Worm (Caenorhabditis elegans) whole organism, young adult: ENCODE data around the gene scl-1.
A peak's percentile ranks its signal among the peaks of the same experiment; 100 is the strongest.

Source experiments
- B0336.3 ChIP-seq: fragments of 200-800 bp; sonication (Bioruptor generic); IDR thresholded peaks from 2 replicates; pipeline ENCODE4 v1.3.6; 2022; ENCODE audit warnings: missing genetic modification characterization, missing compliant biosample characterization
- F22D6.2 ChIP-seq: sonication (generic microtip); optimal IDR thresholded peaks from 2 replicates; lab custom pipeline; 2016; ENCODE audit warnings: mild to moderate bottlenecking, missing genetic modification characterization, missing compliant biosample characterization
- F23B12.7 ChIP-seq: sonication (generic microtip); optimal IDR thresholded peaks from 2 replicates; lab custom pipeline; 2017; ENCODE audit warnings: missing genetic modification characterization, mild to moderate bottlenecking, missing compliant biosample characterization, antibody characterized with exemption, moderate library complexity; ENCODE audit not compliant: insufficient read depth
- F39B2.1 ChIP-seq: fragments of 200-800 bp; sonication (Bioruptor generic); IDR thresholded peaks from 2 replicates; pipeline ENCODE4 v1.3.6; 2022; ENCODE audit warnings: missing genetic modification reagents, missing genetic modification characterization, missing compliant biosample characterization
- F52B5.7 ChIP-seq: sonication (generic microtip); optimal IDR thresholded peaks from 2 replicates; lab custom pipeline; 2016; ENCODE audit warnings: mild to moderate bottlenecking, missing genetic modification characterization, missing compliant biosample characterization
- F55B11.4 ChIP-seq: sonication (generic microtip); optimal IDR thresholded peaks from 2 replicates; lab custom pipeline; 2016; ENCODE audit warnings: missing compliant biosample characterization, missing genetic modification characterization, borderline replicate concordance; ENCODE audit not compliant: insufficient read depth
- F57A8.1 ChIP-seq: fragments of 200-800 bp; sonication (Bioruptor generic); optimal IDR thresholded peaks from 2 replicates; lab custom pipeline; 2018; ENCODE audit warnings: mild to moderate bottlenecking, missing genetic modification characterization, moderate library complexity, missing compliant biosample characterization
- K11D2.4 ChIP-seq: fragments of 200-800 bp; sonication (Bioruptor generic); IDR thresholded peaks from 2 replicates; pipeline ENCODE4 v1.3.6; 2022; ENCODE audit warnings: missing genetic modification reagents, missing genetic modification characterization, missing compliant biosample characterization
- T07F8.4 ChIP-seq: sonication (generic microtip); optimal IDR thresholded peaks from 2 replicates; lab custom pipeline; 2016; ENCODE audit warnings: mild to moderate bottlenecking, missing genetic modification characterization, moderate library complexity, missing compliant biosample characterization
- Y56A3A.18 ChIP-seq: fragments of 200-800 bp; sonication (Bioruptor generic); IDR thresholded peaks from 2 replicates; pipeline ENCODE4 v1.3.6; 2022; ENCODE audit warnings: missing genetic modification reagents, missing genetic modification characterization, missing compliant biosample characterization
- Y79H2A.3 ChIP-seq: fragments of 200-800 bp; sonication (Bioruptor generic); conservative IDR thresholded peaks from 2 replicates; pipeline ENCODE4 v1.3.6; 2022; ENCODE audit warnings: missing genetic modification reagents, missing genetic modification characterization, missing compliant biosample characterization
- akir-1 ChIP-seq: fragments of 200-800 bp; sonication (Bioruptor generic); optimal IDR thresholded peaks from 2 replicates; lab custom pipeline; 2018; ENCODE audit warnings: mild to moderate bottlenecking, missing genetic modification characterization, moderate library complexity, missing compliant biosample characterization
- athp-1 ChIP-seq: sonication (generic microtip); optimal IDR thresholded peaks from 2 replicates; lab custom pipeline; 2017; ENCODE audit warnings: mild to moderate bottlenecking, missing genetic modification characterization, missing compliant biosample characterization
- attf-6 ChIP-seq: fragments of 200-800 bp; sonication (Bioruptor generic); IDR thresholded peaks from 2 replicates; pipeline ENCODE4 v1.3.6; 2022; ENCODE audit warnings: missing genetic modification reagents, missing genetic modification characterization, missing compliant biosample characterization
- cebp-1 ChIP-seq, 2 experiments: fragments of 200-800 bp in 1 of 2; sonication (Bioruptor generic) in 1 of 2; sonication (generic microtip) in 1 of 2; IDR thresholded peaks in 1 of 2; optimal IDR thresholded peaks in 1 of 2; 2 replicates each; pipeline versions ENCODE4 v1.3.6 to Lab custom; 2017 to 2022; ENCODE audit warnings: missing compliant biosample characterization in 2 of 2, missing genetic modification characterization in 2 of 2, mild to moderate bottlenecking in 1 of 2, missing genetic modification reagents in 1 of 2, moderate library complexity in 1 of 2
- cebp-2 ChIP-seq: fragments of 200-800 bp; sonication (Bioruptor generic); IDR thresholded peaks from 2 replicates; pipeline ENCODE4 v1.3.6; 2022; ENCODE audit warnings: missing genetic modification characterization, missing compliant biosample characterization
- ceh-79 ChIP-seq: sonication (generic microtip); optimal IDR thresholded peaks from 2 replicates; lab custom pipeline; 2017; ENCODE audit warnings: mild to moderate bottlenecking, missing genetic modification characterization, missing compliant biosample characterization
- efl-1 ChIP-seq: fragments of 150-350 bp; optimal IDR thresholded peaks from 2 replicates; lab custom pipeline; 2014; ENCODE audit warnings: missing biosample characterization, missing genetic modification reagents, missing genetic modification characterization
- egl-18 ChIP-seq: fragments of 200-800 bp; sonication (Bioruptor generic); IDR thresholded peaks from 2 replicates; pipeline ENCODE4 v1.3.6; 2022; ENCODE audit warnings: missing genetic modification reagents, missing genetic modification characterization, missing compliant biosample characterization
- egrh-3 ChIP-seq: fragments of 200-800 bp; sonication (Bioruptor generic); IDR thresholded peaks from 2 replicates; pipeline ENCODE4 v1.3.6; 2022; ENCODE audit warnings: missing genetic modification reagents, missing genetic modification characterization, missing compliant biosample characterization
- hmg-1.2 ChIP-seq: fragments of 200-800 bp; sonication (Bioruptor generic); IDR thresholded peaks from 2 replicates; pipeline ENCODE4 v1.3.6; 2022; ENCODE audit warnings: missing genetic modification reagents, missing genetic modification characterization, missing compliant biosample characterization
- let-526 ChIP-seq: fragments of 200-800 bp; sonication (Bioruptor generic); IDR thresholded peaks from 2 replicates; pipeline ENCODE4 v1.3.6; 2022; ENCODE audit warnings: missing genetic modification reagents, missing genetic modification characterization, missing compliant biosample characterization
- let-607 ChIP-seq, 2 experiments: fragments of 200-800 bp in 1 of 2; sonication (Bioruptor generic) in 1 of 2; sonication (generic microtip) in 1 of 2; optimal IDR thresholded peaks; 2 replicates each; lab custom pipeline; 2016 to 2018; ENCODE audit warnings: mild to moderate bottlenecking in 2 of 2, missing compliant biosample characterization in 2 of 2, missing genetic modification characterization in 2 of 2, moderate library complexity in 2 of 2, missing genotype in 1 of 2
- lin-35 ChIP-seq, 3 experiments: fragments of 150-350 bp in 2 of 3; sonication (generic microtip) in 1 of 3; optimal IDR thresholded peaks; 2 replicates each; lab custom pipeline; 2014 to 2018; ENCODE audit warnings: missing biosample characterization in 3 of 3, missing genetic modification characterization in 3 of 3, missing genetic modification reagents in 3 of 3
- lsl-1 ChIP-seq: fragments of 200-800 bp; sonication (Bioruptor generic); optimal IDR thresholded peaks from 2 replicates; lab custom pipeline; 2018; ENCODE audit warnings: mild to moderate bottlenecking, missing genetic modification characterization, moderate library complexity, missing compliant biosample characterization
- madf-3 ChIP-seq: fragments of 200-800 bp; sonication (Bioruptor generic); IDR thresholded peaks from 2 replicates; pipeline ENCODE4 v1.3.6; 2022; ENCODE audit warnings: missing genetic modification reagents, missing genetic modification characterization, missing compliant biosample characterization
- mel-28 ChIP-seq: sonication (generic microtip); optimal IDR thresholded peaks from 2 replicates; lab custom pipeline; 2016; ENCODE audit warnings: borderline replicate concordance, mild to moderate bottlenecking, missing genetic modification characterization, missing compliant biosample characterization
- mxl-1 ChIP-seq: sonication (generic microtip); optimal IDR thresholded peaks from 2 replicates; lab custom pipeline; 2016; ENCODE audit warnings: missing genetic modification characterization, missing compliant biosample characterization
- nfyb-1 ChIP-seq: fragments of 200-800 bp; sonication (Bioruptor generic); IDR thresholded peaks from 2 replicates; pipeline ENCODE4 v1.3.6; 2022; ENCODE audit warnings: missing genetic modification reagents, missing genetic modification characterization, missing compliant biosample characterization
- nhr-80 ChIP-seq: sonication (generic microtip); optimal IDR thresholded peaks from 2 replicates; lab custom pipeline; 2016; ENCODE audit warnings: missing genetic modification characterization, missing compliant biosample characterization
- nhr-90 ChIP-seq: sonication (generic microtip); optimal IDR thresholded peaks from 2 replicates; lab custom pipeline; 2016; ENCODE audit warnings: missing genotype, mild to moderate bottlenecking, missing genetic modification characterization, missing compliant biosample characterization
- pha-4 ChIP-seq: fragments of 150-350 bp; sonication (generic microtip); optimal IDR thresholded peaks from 2 replicates; lab custom pipeline; 2014; ENCODE audit warnings: missing biosample characterization, missing genetic modification reagents, missing genetic modification characterization
- snpc-1.1 ChIP-seq: sonication (generic microtip); optimal IDR thresholded peaks from 2 replicates; lab custom pipeline; 2017; ENCODE audit warnings: missing genetic modification characterization, mild to moderate bottlenecking, missing compliant biosample characterization, antibody characterized with exemption, moderate library complexity, missing genotype, missing genetic modification reagents; ENCODE audit not compliant: insufficient read depth
- snpc-4 ChIP-seq, 5 experiments: fragments of 150-350 bp in 1 of 5; sonication (generic microtip) in 4 of 5; optimal IDR thresholded peaks; 2 replicates each; lab custom pipeline; 2014 to 2018; ENCODE audit warnings: missing genetic modification characterization in 5 of 5, missing biosample characterization in 3 of 5, antibody characterized with exemption in 2 of 5, mild to moderate bottlenecking in 2 of 5, missing compliant biosample characterization in 2 of 5, missing genotype in 2 of 5, moderate library complexity in 2 of 5, missing genetic modification reagents in 1 of 5
- sptf-2 ChIP-seq: fragments of 200-800 bp; sonication (Bioruptor generic); optimal IDR thresholded peaks from 2 replicates; lab custom pipeline; 2018; ENCODE audit warnings: mild to moderate bottlenecking, missing genetic modification characterization, missing compliant biosample characterization
- tbp1 ChIP-seq: fragments of 200-800 bp; sonication (Bioruptor generic); optimal IDR thresholded peaks from 2 replicates; lab custom pipeline; 2018; ENCODE audit warnings: mild to moderate bottlenecking, missing genetic modification characterization, missing compliant biosample characterization
- tbx-9 ChIP-seq: sonication (generic microtip); optimal IDR thresholded peaks from 2 replicates; lab custom pipeline; 2016; ENCODE audit warnings: borderline replicate concordance, missing genetic modification characterization, inconsistent platforms, missing compliant biosample characterization
- xnd-1 ChIP-seq: sonication (generic microtip); optimal IDR thresholded peaks from 2 replicates; lab custom pipeline; 2016; ENCODE audit warnings: missing genotype, missing genetic modification reagents, missing genetic modification characterization, missing compliant biosample characterization
- zfh-2 ChIP-seq: fragments of 200-800 bp; sonication (Bioruptor generic); conservative IDR thresholded peaks from 2 replicates; pipeline ENCODE4 v1.3.6; 2022; ENCODE audit warnings: missing genetic modification reagents, missing genetic modification characterization, missing compliant biosample characterization
- ztf-22 ChIP-seq: fragments of 200-800 bp; sonication (Bioruptor generic); optimal IDR thresholded peaks from 2 replicates; lab custom pipeline; 2018; ENCODE audit warnings: mild to moderate bottlenecking, missing genetic modification characterization, moderate library complexity, missing compliant biosample characterization
- ztf-25 ChIP-seq: fragments of 200-800 bp; sonication (Bioruptor generic); IDR thresholded peaks from 2 replicates; pipeline ENCODE4 v1.3.6; 2022; ENCODE audit warnings: missing genetic modification reagents, missing genetic modification characterization, missing compliant biosample characterization
- ztf-26 ChIP-seq: sonication (generic microtip); optimal IDR thresholded peaks from 2 replicates; lab custom pipeline; 2017; ENCODE audit warnings: missing genetic modification characterization, missing compliant biosample characterization

Gene scl-1

DNA sequence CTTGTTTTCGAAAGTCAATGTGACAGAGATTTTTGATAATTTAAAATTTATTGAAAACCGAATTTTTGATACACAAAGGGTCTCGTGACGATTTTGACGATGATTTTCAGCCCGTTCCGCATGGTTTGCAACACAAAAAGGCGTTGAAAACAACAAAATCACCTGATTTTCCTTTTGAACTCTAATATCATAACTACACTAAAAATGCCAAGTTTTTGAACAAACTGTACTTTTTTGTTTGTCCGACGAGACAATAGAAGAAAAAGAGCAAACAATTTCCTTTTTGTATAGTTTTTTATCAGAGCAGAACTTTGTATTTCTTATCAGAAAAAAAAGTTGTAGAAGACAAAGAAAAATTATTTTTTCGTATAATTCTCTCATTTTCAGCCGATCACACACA lies 24.0 kb upstream of the scl-1 start:
- TF ChIP-seq nfyb-1 (GFP tag; lab: Robert Waterston, UW): no peak
- TF ChIP-seq sptf-2: no peak
- no peak for TF ChIP-seq pha-4 (tag; lab: Kevin White, UChicago)
- TF ChIP-seq xnd-1: no peak
- TF ChIP-seq mxl-1 (tag; lab: Kevin White, UChicago): no peak
- TF ChIP-seq nhr-80: peak; percentile 29
- no peak for TF ChIP-seq egrh-3 (GFP tag; lab: Robert Waterston, UW)
- TF ChIP-seq cebp-1 (GFP tag; IDR thresholded peaks at IDR 0.05; lab: Robert Waterston, UW): no peak
- peak; percentile 4 for TF ChIP-seq cebp-1 (tag; optimal IDR thresholded peaks at IDR 0.05; lab: Kevin White, UChicago)
- no peak for TF ChIP-seq madf-3 (GFP tag; lab: Robert Waterston, UW)
- TF ChIP-seq K11D2.4 (GFP tag; lab: Robert Waterston, UW): no peak
- TF ChIP-seq ceh-79 (tag; lab: Kevin White, UChicago): no peak
- no peak for TF ChIP-seq T07F8.4
- TF ChIP-seq let-526 (GFP tag; lab: Robert Waterston, UW): no peak
- TF ChIP-seq hmg-1.2 (GFP tag; lab: Robert Waterston, UW): no peak
- TF ChIP-seq, all 124 proteins: peak for 2

DNA sequence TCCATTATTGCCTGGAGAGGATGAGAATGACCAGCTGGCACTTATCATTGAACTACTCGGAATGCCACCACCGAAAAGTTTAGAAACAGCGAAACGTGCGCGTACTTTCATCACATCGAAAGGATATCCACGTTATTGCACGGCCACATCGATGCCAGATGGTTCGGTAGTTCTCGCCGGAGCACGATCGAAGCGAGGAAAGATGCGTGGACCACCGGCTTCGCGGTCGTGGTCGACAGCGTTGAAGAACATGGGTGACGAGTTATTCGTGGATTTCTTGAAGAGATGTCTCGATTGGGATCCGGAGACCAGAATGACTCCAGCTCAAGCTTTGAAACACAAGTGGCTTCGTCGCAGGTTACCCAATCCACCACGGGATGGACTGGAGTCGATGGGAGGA lies 22.6 kb upstream of the scl-1 start:
- TF ChIP-seq Y56A3A.18 (no peak), let-607 (tag; optimal IDR thresholded peaks at IDR 0.05; lab: Kevin White, UChicago) (no peak), F57A8.1 (GFP tag; lab: Kevin White, UChicago) (no peak), madf-3 (GFP tag; lab: Robert Waterston, UW) (0 out of 2 replicates have a peak, but pooled peaks have one; percentile 30), cebp-2 (GFP tag; lab: Robert Waterston, UW) (0 out of 2 replicates have a peak, but pooled peaks have one; percentile 86), F52B5.7 (tag; lab: Kevin White, UChicago) (peak; percentile 25), zfh-2 (peak; percentile 65), F22D6.2 (no peak), egl-18 (GFP tag; lab: Robert Waterston, UW) (0 out of 2 replicates have a peak, but pooled peaks have one; percentile 47)

DNA sequence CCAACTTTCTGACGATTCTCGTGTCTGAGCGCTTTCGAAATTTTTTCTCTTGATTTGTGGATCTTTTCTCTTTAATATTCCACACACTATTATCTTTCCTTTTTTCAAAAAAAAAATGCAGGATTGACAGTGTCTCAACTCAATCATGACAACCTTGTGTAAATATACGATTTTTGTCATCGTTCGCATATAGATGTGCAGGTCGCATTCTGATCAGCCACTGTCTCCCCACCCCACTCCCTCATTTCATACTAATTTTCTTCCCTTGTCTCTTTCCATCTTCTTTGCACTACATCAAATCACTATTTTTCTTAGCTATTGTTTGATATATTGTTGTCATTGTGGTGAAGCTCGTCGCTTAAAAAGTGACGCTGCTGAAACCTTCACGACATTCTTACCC lies 20.8 kb upstream of the scl-1 start:
- TF ChIP-seq ztf-25 (GFP tag; lab: Robert Waterston, UW) (no peak), K11D2.4 (GFP tag; lab: Robert Waterston, UW) (no peak), F22D6.2 (no peak), hmg-1.2 (GFP tag; lab: Robert Waterston, UW) (no peak), akir-1 (GFP tag; lab: Kevin White, UChicago) (no peak), B0336.3 (GFP tag; lab: Robert Waterston, UW) (peak; percentile 40; the same call in 1 of the 2 replicates), attf-6 (GFP tag; lab: Robert Waterston, UW) (0 out of 2 replicates have a peak, but pooled peaks have one; percentile 20), let-526 (GFP tag; lab: Robert Waterston, UW) (no peak), snpc-1.1 (tag; lab: Kevin White, UChicago) (no peak), tbx-9 (tag; lab: Kevin White, UChicago) (no peak), Y79H2A.3 (GFP tag; lab: Robert Waterston, UW) (peak; percentile 52; the same call in 1 of the 2 replicates), ztf-26 (no peak), sptf-2 (no peak), ztf-22 (GFP tag; lab: Kevin White, UChicago) (no peak), let-607 (tag; optimal IDR thresholded peaks at IDR 0.05; lab: Kevin White, UChicago) (no peak), F55B11.4 (tag; lab: Kevin White, UChicago) (no peak), F39B2.1 (GFP tag; lab: Robert Waterston, UW) (no peak), mel-28 (tag; lab: Kevin White, UChicago) (no peak), tbp1 (no peak), snpc-4 (GFP tag; optimal IDR thresholded peaks at IDR 0.05; lab: Kevin White, UChicago) (no peak), snpc-4 (tag; optimal IDR thresholded peaks at IDR 0.05; lab: Kevin White, UChicago) (peak in 1 of 4 experiments; percentile 19), F23B12.7 (tag; lab: Kevin White, UChicago) (no peak), nhr-80 (no peak), F52B5.7 (tag; lab: Kevin White, UChicago) (peak; percentile 73), lin-35 (GFP tag; optimal IDR thresholded peaks at IDR 0.05; lab: Kevin White, UChicago) (no peak), lsl-1 (no peak), efl-1 (GFP tag; lab: Kevin White, UChicago) (no peak), athp-1 (tag; lab: Kevin White, UChicago) (peak; percentile 40), nfyb-1 (GFP tag; lab: Robert Waterston, UW) (no peak), nhr-90 (no peak)
